Fruit fly (Drosophila melanogaster) whole organism, embryonic: ENCODE results near the gene smid.
A peak's percentile ranks its signal among the peaks of the same experiment; 100 is the strongest.

Experiments used
- Asciz ChIP-seq: fragments of 200-800 bp; sonication (Bioruptor generic); optimal IDR thresholded peaks from 2 replicates; lab custom pipeline; 2017; ENCODE audit warnings: missing biosample characterization, mild to moderate bottlenecking, missing genetic modification characterization, missing genetic modification reagents
- Bdp1 ChIP-seq: fragments of 200-800 bp; sonication (Bioruptor generic); optimal IDR thresholded peaks from 3 replicates; lab custom pipeline; 2016; ENCODE audit warnings: missing biosample characterization, missing genetic modification characterization
- CG11085 ChIP-seq: fragments of 200-800 bp; sonication (Bioruptor generic); IDR thresholded peaks from 2 replicates; pipeline ENCODE4 v1.3.6; 2022; ENCODE audit warnings: missing biosample characterization, missing genetic modification characterization
- CG11504 ChIP-seq: fragments of 200-800 bp; sonication (Bioruptor generic); optimal IDR thresholded peaks from 3 replicates; lab custom pipeline; 2019; ENCODE audit warnings: missing biosample characterization, mild to moderate bottlenecking, missing genetic modification characterization, moderate library complexity
- CG11696 ChIP-seq: fragments of 200-800 bp; sonication (Bioruptor generic); IDR thresholded peaks from 2 replicates; pipeline ENCODE4 v1.3.6; 2022; ENCODE audit warnings: missing biosample characterization, missing genetic modification characterization
- CG13287 ChIP-seq: fragments of 200-800 bp; sonication (Bioruptor generic); IDR thresholded peaks from 2 replicates; pipeline ENCODE4 v1.3.6; 2022; ENCODE audit warnings: missing biosample characterization, missing genetic modification characterization; ENCODE audit not compliant: partially characterized antibody
- CG14441 ChIP-seq: fragments of 200-800 bp; sonication (Bioruptor generic); IDR thresholded peaks from 2 replicates; pipeline ENCODE4 v1.3.6; 2022; ENCODE audit warnings: missing biosample characterization, missing genetic modification characterization
- CG15073 ChIP-seq: fragments of 200-800 bp; sonication (Bioruptor generic); optimal IDR thresholded peaks from 2 replicates; lab custom pipeline; 2016; ENCODE audit warnings: missing biosample characterization, missing genetic modification characterization
- CG16815 ChIP-seq: fragments of 200-800 bp; sonication (Bioruptor generic); optimal IDR thresholded peaks from 3 replicates; lab custom pipeline; 2017; ENCODE audit warnings: missing biosample characterization, mild to moderate bottlenecking, missing genetic modification characterization
- CG17568 ChIP-seq: fragments of 200-800 bp; sonication (Bioruptor generic); optimal IDR thresholded peaks from 2 replicates; lab custom pipeline; 2018; ENCODE audit warnings: missing biosample characterization, mild to moderate bottlenecking, missing genetic modification characterization, moderate library complexity
- CG17802 ChIP-seq: fragments of 200-800 bp; sonication (Bioruptor generic); optimal IDR thresholded peaks from 2 replicates; lab custom pipeline; 2018; ENCODE audit warnings: missing biosample characterization, mild to moderate bottlenecking, missing genetic modification characterization, moderate library complexity
- CG1792 ChIP-seq: fragments of 200-800 bp; sonication (Bioruptor generic); optimal IDR thresholded peaks from 2 replicates; lab custom pipeline; 2016; ENCODE audit warnings: missing biosample characterization, missing genetic modification characterization
- CG2129 ChIP-seq: fragments of 200-800 bp; sonication (Bioruptor generic); IDR thresholded peaks from 2 replicates; pipeline ENCODE4 v1.3.6; 2022; ENCODE audit warnings: missing biosample characterization, missing genetic modification characterization; ENCODE audit not compliant: partially characterized antibody
- CG2199 ChIP-seq: fragments of 200-800 bp; sonication (Bioruptor generic); IDR thresholded peaks from 3 replicates; pipeline ENCODE4 v1.3.6; 2022; ENCODE audit warnings: missing biosample characterization, missing genetic modification characterization
- CG2202 ChIP-seq: fragments of 200-800 bp; sonication (Bioruptor generic); optimal IDR thresholded peaks from 2 replicates; lab custom pipeline; 2018; ENCODE audit warnings: missing biosample characterization, mild to moderate bottlenecking, missing genetic modification characterization
- CG30431 ChIP-seq: fragments of 200-800 bp; sonication (Bioruptor generic); optimal IDR thresholded peaks from 2 replicates; lab custom pipeline; 2017; ENCODE audit warnings: missing biosample characterization, missing genetic modification characterization
- CG42726 ChIP-seq: fragments of 200-800 bp; sonication (Bioruptor generic); IDR thresholded peaks from 2 replicates; pipeline ENCODE4 v1.3.6; 2022; ENCODE audit warnings: missing biosample characterization, missing genetic modification characterization; ENCODE audit not compliant: partially characterized antibody
- CG4282 ChIP-seq: fragments of 200-800 bp; sonication (Bioruptor generic); optimal IDR thresholded peaks from 2 replicates; lab custom pipeline; 2016; ENCODE audit warnings: missing biosample characterization, missing genetic modification characterization
- CG4617 ChIP-seq: fragments of 200-800 bp; sonication (Bioruptor generic); optimal IDR thresholded peaks from 3 replicates; lab custom pipeline; 2016; ENCODE audit warnings: missing biosample characterization, missing genetic modification characterization, borderline replicate concordance
- CG8359 ChIP-seq: fragments of 200-800 bp; sonication (Bioruptor generic); optimal IDR thresholded peaks from 2 replicates; lab custom pipeline; 2017; ENCODE audit warnings: missing biosample characterization, mild to moderate bottlenecking, missing genetic modification characterization, borderline replicate concordance
- CG9609 ChIP-seq: fragments of 200-800 bp; sonication (Bioruptor generic); optimal IDR thresholded peaks from 3 replicates; lab custom pipeline; 2016; ENCODE audit warnings: missing biosample characterization, missing genetic modification characterization
- CHES-1-like ChIP-seq: fragments of 200-800 bp; sonication (Bioruptor generic); optimal IDR thresholded peaks from 2 replicates; lab custom pipeline; 2016; ENCODE audit warnings: missing biosample characterization, missing genetic modification characterization
- CTCF ChIP-seq: fragments of 200-800 bp; sonication (Bioruptor generic); optimal IDR thresholded peaks from 2 replicates; lab custom pipeline; 2017; ENCODE audit warnings: missing biosample characterization, mild to moderate bottlenecking, missing genetic modification characterization, moderate library complexity
- Eip74EF ChIP-seq, 2 experiments: fragments of 200-800 bp in 1 of 2; fragments of >200 bp in 1 of 2; sonication (Bioruptor generic) in 1 of 2; optimal IDR thresholded peaks; 2 replicates each; lab custom pipeline; 2017 to 2019; ENCODE audit warnings: missing biosample characterization in 2 of 2, missing genetic modification characterization in 2 of 2, mild to moderate bottlenecking in 1 of 2, moderate library complexity in 1 of 2
- Fer1 ChIP-seq: fragments of 200-800 bp; sonication (Bioruptor generic); optimal IDR thresholded peaks from 2 replicates; lab custom pipeline; 2017; ENCODE audit warnings: missing biosample characterization, mild to moderate bottlenecking, missing genetic modification characterization
- Gsc ChIP-seq: fragments of 200-800 bp; sonication (Bioruptor generic); IDR thresholded peaks from 2 replicates; pipeline ENCODE4 v1.3.6; 2022; ENCODE audit warnings: missing biosample characterization, missing genetic modification characterization
- HmgZ ChIP-seq: fragments of 200-800 bp; sonication (Bioruptor generic); optimal IDR thresholded peaks from 2 replicates; lab custom pipeline; 2018; ENCODE audit warnings: missing biosample characterization, mild to moderate bottlenecking, missing genetic modification characterization
- Hsf ChIP-seq: fragments of 200-800 bp; sonication (Bioruptor generic); optimal IDR thresholded peaks from 3 replicates; lab custom pipeline; 2016; ENCODE audit warnings: missing biosample characterization, missing genetic modification characterization
- Myb ChIP-seq: fragments of 200-800 bp; sonication (Bioruptor generic); optimal IDR thresholded peaks from 2 replicates; lab custom pipeline; 2016; ENCODE audit warnings: missing biosample characterization, missing genetic modification characterization
- NC2α ChIP-seq: fragments of 200-800 bp; sonication (Bioruptor generic); optimal IDR thresholded peaks from 2 replicates; lab custom pipeline; 2016; ENCODE audit warnings: missing biosample characterization, missing genetic modification characterization
- NFAT ChIP-seq: fragments of 200-800 bp; sonication (Bioruptor generic); IDR thresholded peaks from 2 replicates; pipeline ENCODE4 v1.3.6; 2022; ENCODE audit warnings: missing biosample characterization, missing genetic modification characterization
- Oli ChIP-seq: fragments of 200-800 bp; sonication (Bioruptor generic); optimal IDR thresholded peaks from 2 replicates; lab custom pipeline; 2018; ENCODE audit warnings: missing biosample characterization, mild to moderate bottlenecking, missing genetic modification characterization, moderate library complexity
- Taf1 ChIP-seq: fragments of 200-800 bp; sonication (Bioruptor generic); IDR thresholded peaks from 2 replicates; pipeline ENCODE4 v1.3.6; 2022; ENCODE audit warnings: missing biosample characterization, missing genetic modification characterization
- amos ChIP-seq: fragments of 200-800 bp; sonication (Bioruptor generic); IDR thresholded peaks from 2 replicates; pipeline ENCODE4 v1.3.6; 2022; ENCODE audit warnings: missing biosample characterization, missing genetic modification characterization; ENCODE audit not compliant: partially characterized antibody
- ara ChIP-seq: fragments of 200-800 bp; sonication (Bioruptor generic); IDR thresholded peaks from 2 replicates; pipeline ENCODE4 v1.3.6; 2022; ENCODE audit warnings: missing biosample characterization, missing genetic modification characterization
- crp ChIP-seq, 2 experiments: fragments of 200-800 bp; sonication (Bioruptor generic); optimal IDR thresholded peaks; 2 replicates in 1 of 2; 3 replicates in 1 of 2; lab custom pipeline; 2017; ENCODE audit warnings: missing biosample characterization in 2 of 2, missing genetic modification characterization in 2 of 2, mild to moderate bottlenecking in 1 of 2, moderate library complexity in 1 of 2
- en ChIP-seq: fragments of 200-800 bp; sonication (Bioruptor generic); optimal IDR thresholded peaks from 2 replicates; lab custom pipeline; 2016; ENCODE audit warnings: missing biosample characterization, missing genetic modification characterization
- ftz-f1 ChIP-seq: fragments of 200-800 bp; sonication (Bioruptor generic); optimal IDR thresholded peaks from 2 replicates; lab custom pipeline; 2016; ENCODE audit warnings: missing biosample characterization, missing genetic modification characterization
- gfzf ChIP-seq: fragments of 200-800 bp; sonication (Bioruptor generic); optimal IDR thresholded peaks from 2 replicates; lab custom pipeline; 2016; ENCODE audit warnings: missing biosample characterization, mild to moderate bottlenecking, missing genetic modification characterization, moderate library complexity
- grn ChIP-seq: fragments of 200-800 bp; sonication (Bioruptor generic); optimal IDR thresholded peaks from 3 replicates; lab custom pipeline; 2017; ENCODE audit warnings: missing biosample characterization, missing genetic modification characterization
- gsb ChIP-seq: fragments of 200-800 bp; sonication (Bioruptor generic); IDR thresholded peaks from 2 replicates; pipeline ENCODE4 v1.3.6; 2022; ENCODE audit warnings: missing biosample characterization, missing genetic modification characterization
- mam ChIP-seq: fragments of 200-800 bp; sonication (Bioruptor generic); optimal IDR thresholded peaks from 3 replicates; lab custom pipeline; 2016; ENCODE audit warnings: missing biosample characterization, missing genetic modification characterization
- nmo ChIP-seq: fragments of 200-800 bp; sonication (Bioruptor generic); optimal IDR thresholded peaks from 2 replicates; lab custom pipeline; 2018; ENCODE audit warnings: missing biosample characterization, mild to moderate bottlenecking, missing genetic modification characterization, moderate library complexity
- pb ChIP-seq: fragments of 200-800 bp; sonication (Bioruptor generic); optimal IDR thresholded peaks from 3 replicates; lab custom pipeline; 2016; ENCODE audit warnings: missing biosample characterization, missing genetic modification characterization
- salm ChIP-seq: fragments of 200-800 bp; sonication (Bioruptor generic); optimal IDR thresholded peaks from 2 replicates; lab custom pipeline; 2018; ENCODE audit warnings: missing biosample characterization, mild to moderate bottlenecking, missing genetic modification characterization
- ssp ChIP-seq: fragments of 200-800 bp; sonication (Bioruptor generic); IDR thresholded peaks from 2 replicates; pipeline ENCODE4 v1.3.6; 2022; ENCODE audit warnings: missing biosample characterization, missing genetic modification characterization
- trem ChIP-seq: fragments of 200-800 bp; optimal IDR thresholded peaks from 3 replicates; lab custom pipeline; 2019; ENCODE audit warnings: missing biosample characterization, mild to moderate bottlenecking, missing genetic modification characterization, moderate library complexity
- unpg ChIP-seq: fragments of 200-800 bp; sonication (Bioruptor generic); optimal IDR thresholded peaks from 3 replicates; lab custom pipeline; 2018; ENCODE audit warnings: missing biosample characterization, mild to moderate bottlenecking, missing genetic modification characterization, moderate library complexity
- vnd ChIP-seq: fragments of 200-800 bp; sonication (Bioruptor generic); IDR thresholded peaks from 3 replicates; pipeline ENCODE4 v1.3.6; 2022; ENCODE audit warnings: missing biosample characterization, missing genetic modification characterization; ENCODE audit not compliant: partially characterized antibody
- zfh2 ChIP-seq: fragments of 200-800 bp; sonication (Bioruptor generic); optimal IDR thresholded peaks from 2 replicates; lab custom pipeline; 2016; ENCODE audit warnings: missing biosample characterization, missing genetic modification characterization

smid gene

DNA sequence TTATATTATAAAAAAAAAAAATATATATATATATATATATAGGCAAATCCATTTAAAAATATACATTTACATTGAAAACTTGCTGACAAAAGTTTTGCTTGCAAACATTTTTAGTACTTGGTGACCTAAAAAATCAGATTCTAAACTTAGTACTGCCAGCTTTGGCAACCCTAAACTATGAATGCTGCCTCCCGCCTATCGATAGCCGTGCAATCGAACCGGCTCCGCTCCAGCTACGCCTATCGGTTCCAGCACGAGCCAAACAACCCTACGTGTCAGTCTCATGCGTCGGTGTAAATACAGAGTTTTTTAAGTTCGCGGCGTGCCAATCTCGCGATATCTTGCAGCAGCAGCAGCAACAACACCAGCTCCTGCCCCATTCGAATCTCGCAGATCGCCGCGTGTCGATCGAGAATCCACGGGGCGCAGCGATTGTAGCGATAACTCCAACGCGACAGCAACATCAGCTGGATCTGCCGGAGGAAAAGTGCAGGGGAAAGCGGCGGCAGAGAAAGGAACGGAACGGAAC is 21.0 kb upstream of the smid start, which contains the start of gene Sec63 (continued):
- TF ChIP-seq CG4617 (peak; percentile 43), CG14441 (GFP tag; lab: Robert Waterston, UW) (peak; percentile 64; the same call in 1 of the 2 replicates), Hsf (GFP tag; lab: Kevin White, UChicago) (peak; percentile 38), nmo (GFP tag; lab: Kevin White, UChicago) (peak; percentile 46), crp (GFP tag; optimal IDR thresholded peaks at IDR 0.05; lab: Kevin White, UChicago) (peak in 1 of 2 experiments; percentile 74), unpg (GFP tag; lab: Kevin White, UChicago) (peak; percentile 53), CG2202 (tag; lab: Kevin White, UChicago) (no peak), mam (GFP tag; lab: Kevin White, UChicago) (peak; percentile 60), Bdp1 (peak; percentile 24), Gsc (no peak), NC2α (no peak), Asciz (GFP tag; lab: Kevin White, UChicago) (peak; percentile 22), gfzf (GFP tag; lab: Kevin White, UChicago) (peak; percentile 13), Eip74EF (GFP tag; optimal IDR thresholded peaks at IDR 0.05; lab: Kevin White, UChicago) (no peak), CHES-1-like (GFP tag; lab: Kevin White, UChicago) (peak; percentile 45), amos (GFP tag; lab: Robert Waterston, UW) (peak; percentile 92), ftz-f1 (GFP tag; lab: Kevin White, UChicago) (no peak), HmgZ (tag; lab: Kevin White, UChicago) (peak; percentile 8), CG17802 (tag; lab: Kevin White, UChicago) (no peak), Myb (peak; percentile 1), trem (tag; lab: Kevin White, UChicago) (peak; percentile 65), CG11504 (peak; percentile 60), gsb (GFP tag; lab: Robert Waterston, UW) (no peak; the same call in 1 of the 2 replicates), CG15073 (no peak), Taf1 (GFP tag; lab: Robert Waterston, UW) (peak; percentile 48; the same call in 1 of the 2 replicates), CG11085 (GFP tag; lab: Robert Waterston, UW) (peak; percentile 22; the same call in 1 of the 2 replicates), CG13287 (GFP tag; lab: Robert Waterston, UW) (peak; percentile 89), CG9609 (peak; percentile 10), en (GFP tag; lab: Kevin White, UChicago) (no peak), CG8359 (GFP tag; lab: Kevin White, UChicago) (no peak), CG4282 (no peak), CG42726 (peak; percentile 94), salm (tag; lab: Kevin White, UChicago) (no peak), CTCF (GFP tag; lab: Kevin White, UChicago) (peak; percentile 72), CG2199 (GFP tag; lab: Robert Waterston, UW) (peak; percentile 23; the same call in 1 of the 3 replicates), vnd (GFP tag; lab: Robert Waterston, UW) (peak; percentile 78), CG11696 (no peak), ara (GFP tag; lab: Robert Waterston, UW) (peak; percentile 25; the same call in 1 of the 2 replicates), pb (GFP tag; lab: Kevin White, UChicago) (peak; percentile 11), Fer1 (GFP tag; lab: Kevin White, UChicago) (peak; percentile 4), NFAT (GFP tag; lab: Robert Waterston, UW) (peak; percentile 67), Oli (no peak), CG30431 (GFP tag; lab: Kevin White, UChicago) (no peak), CG2129 (GFP tag; lab: Robert Waterston, UW) (peak; percentile 69), CG17568 (no peak), zfh2 (GFP tag; lab: Kevin White, UChicago) (peak; percentile 22), CG16815 (GFP tag; lab: Kevin White, UChicago) (no peak), ssp (0 out of 2 replicates have a peak, but pooled peaks have one; percentile 30), CG1792 (GFP tag; lab: Kevin White, UChicago) (no peak), grn (peak; percentile 53)
